Worm (Caenorhabditis elegans) whole organism, midembryonic: Measurements from ENCODE around the gene fbxb-116.

Source experiments
- T22C8.4 ChIP-seq: fragments of 200-800 bp; sonication (Bioruptor generic); IDR thresholded peaks from 2 replicates; pipeline ENCODE4 v1.3.6; 2022; ENCODE audit warnings: missing genetic modification characterization, missing compliant biosample characterization
- cog-1 ChIP-seq: sonication (generic microtip); optimal IDR thresholded peaks from 2 replicates; lab custom pipeline; 2016; ENCODE audit warnings: missing genetic modification characterization, missing compliant biosample characterization
- flt-1 ChIP-seq: fragments of 200-800 bp; sonication (Bioruptor generic); IDR thresholded peaks from 2 replicates; pipeline ENCODE4 v1.3.6; 2022; ENCODE audit warnings: missing genetic modification characterization, missing compliant biosample characterization
- klf-2 ChIP-seq: fragments of 200-800 bp; sonication (Bioruptor generic); conservative IDR thresholded peaks from 2 replicates; pipeline ENCODE4 v1.3.6; 2022; ENCODE audit warnings: missing genetic modification reagents, missing genetic modification characterization, missing compliant biosample characterization
- med-1 ChIP-seq: sonication (generic microtip); optimal IDR thresholded peaks from 2 replicates; lab custom pipeline; 2017; ENCODE audit warnings: missing genetic modification characterization, mild to moderate bottlenecking, missing compliant biosample characterization, antibody characterized with exemption, missing genetic modification reagents; ENCODE audit not compliant: insufficient read depth
- ref-1 ChIP-seq: fragments of 200-800 bp; sonication (Bioruptor generic); conservative IDR thresholded peaks from 2 replicates; pipeline ENCODE4 v1.3.6; 2022; ENCODE audit warnings: missing genetic modification reagents, missing genetic modification characterization, missing compliant biosample characterization
- tab-1 ChIP-seq: fragments of 200-800 bp; sonication (Bioruptor generic); IDR thresholded peaks from 2 replicates; pipeline ENCODE4 v1.3.6; 2022; ENCODE audit warnings: missing genetic modification characterization, missing compliant biosample characterization
- ztf-23 ChIP-seq: fragments of 200-800 bp; sonication (Bioruptor generic); IDR thresholded peaks from 2 replicates; pipeline ENCODE4 v1.3.6; 2022; ENCODE audit warnings: missing genetic modification reagents, missing genetic modification characterization, missing compliant biosample characterization
- ztf-29 ChIP-seq: fragments of 200-800 bp; sonication (Bioruptor generic); IDR thresholded peaks from 2 replicates; pipeline ENCODE4 v1.3.6; 2022; ENCODE audit warnings: missing genetic modification reagents, missing genetic modification characterization, missing compliant biosample characterization

DNA sequence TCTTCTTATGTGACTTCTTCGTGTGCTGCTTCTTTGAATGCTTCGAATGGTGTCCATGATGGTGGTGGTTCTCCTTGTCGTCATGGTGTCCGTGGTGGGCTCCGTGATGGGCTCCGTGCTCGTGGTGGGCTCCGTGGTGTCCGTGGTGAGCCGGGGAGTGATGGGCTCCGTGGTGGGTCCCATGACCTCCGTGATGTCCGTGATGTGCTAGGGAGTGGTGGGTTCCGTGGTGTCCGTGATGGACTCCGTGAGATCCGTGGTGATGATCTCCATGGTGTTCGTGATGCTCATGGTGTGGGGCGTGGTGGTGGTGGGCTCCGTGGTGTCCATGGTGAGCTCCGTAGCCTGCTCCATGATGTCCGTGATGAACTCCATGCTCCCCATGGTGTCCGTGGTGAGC, 32.4 kb upstream of the fbxb-116 start:
- TF ChIP-seq ztf-23 (no peak), klf-2 (GFP tag; lab: Robert Waterston, UW) (no peak), ztf-29 (GFP tag; lab: Robert Waterston, UW) (no peak), flt-1 (GFP tag; lab: Robert Waterston, UW) (no peak), T22C8.4 (no peak), tab-1 (GFP tag; lab: Robert Waterston, UW) (no peak), ref-1 (GFP tag; lab: Robert Waterston, UW) (no peak), cog-1 (tag; lab: Kevin White, UChicago) (no peak), med-1 (GFP tag; lab: Kevin White, UChicago) (no peak)
